Worm (Caenorhabditis elegans) whole organism, mixed stage, embryonic: ENCODE data around the gene rbm-39.
A peak's percentile ranks its signal among the peaks of the same experiment; 100 is the strongest.

Experiments
- M03D4.4 ChIP-seq: sonication (generic microtip); optimal IDR thresholded peaks from 2 replicates; lab custom pipeline; 2017; ENCODE audit warnings: mild to moderate bottlenecking, missing genetic modification characterization, missing compliant biosample characterization
- bed-3 ChIP-seq: fragments of 200-800 bp; sonication (Bioruptor generic); optimal IDR thresholded peaks from 3 replicates; lab custom pipeline; 2018; ENCODE audit warnings: mild to moderate bottlenecking, missing genetic modification characterization, moderate library complexity, missing compliant biosample characterization
- blmp-1 ChIP-seq: fragments of 150-350 bp; optimal IDR thresholded peaks from 2 replicates; lab custom pipeline; 2014; ENCODE audit warnings: missing biosample characterization, missing genetic modification characterization
- ceh-39 ChIP-seq: fragments of 150-350 bp; optimal IDR thresholded peaks from 2 replicates; lab custom pipeline; 2014; ENCODE audit warnings: missing biosample characterization, missing genetic modification characterization
- ceh-43 ChIP-seq: fragments of 200-800 bp; sonication (Bioruptor generic); optimal IDR thresholded peaks from 2 replicates; lab custom pipeline; 2018; ENCODE audit warnings: mild to moderate bottlenecking, missing genetic modification characterization, moderate library complexity, missing compliant biosample characterization
- ceh-83 ChIP-seq: fragments of 200-800 bp; sonication (Bioruptor generic); optimal IDR thresholded peaks from 2 replicates; lab custom pipeline; 2018; ENCODE audit warnings: mild to moderate bottlenecking, missing genetic modification characterization, missing compliant biosample characterization
- ces-1 ChIP-seq: fragments of 150-350 bp; optimal IDR thresholded peaks from 2 replicates; lab custom pipeline; 2014; ENCODE audit warnings: missing biosample characterization, missing genetic modification reagents, missing genetic modification characterization
- cnd-1 ChIP-seq: fragments of 200-800 bp; sonication (Bioruptor generic); optimal IDR thresholded peaks from 2 replicates; lab custom pipeline; 2018; ENCODE audit warnings: mild to moderate bottlenecking, missing genetic modification characterization, missing compliant biosample characterization
- drap-1 ChIP-seq: fragments of 200-800 bp; sonication (Bioruptor generic); optimal IDR thresholded peaks from 3 replicates; lab custom pipeline; 2018; ENCODE audit warnings: mild to moderate bottlenecking, missing genetic modification characterization, missing compliant biosample characterization
- elt-1 ChIP-seq: sonication (generic microtip); optimal IDR thresholded peaks from 2 replicates; lab custom pipeline; 2017; ENCODE audit warnings: missing genetic modification characterization, mild to moderate bottlenecking, missing compliant biosample characterization, antibody characterized with exemption, moderate library complexity, borderline replicate concordance; ENCODE audit not compliant: insufficient read depth
- elt-3 ChIP-seq: fragments of 150-350 bp; optimal IDR thresholded peaks from 2 replicates; lab custom pipeline; 2014; ENCODE audit warnings: missing biosample characterization, missing genetic modification characterization
- flh-1 ChIP-seq: fragments of 200-800 bp; sonication (Bioruptor generic); optimal IDR thresholded peaks from 2 replicates; lab custom pipeline; 2018; ENCODE audit warnings: mild to moderate bottlenecking, missing genetic modification characterization, moderate library complexity, missing compliant biosample characterization
- ham-2 ChIP-seq: fragments of 200-800 bp; sonication (Bioruptor generic); optimal IDR thresholded peaks from 2 replicates; lab custom pipeline; 2018; ENCODE audit warnings: mild to moderate bottlenecking, missing genetic modification characterization, missing compliant biosample characterization
- hlh-1 ChIP-seq: fragments of 150-350 bp; optimal IDR thresholded peaks from 2 replicates; lab custom pipeline; 2014; ENCODE audit warnings: missing biosample characterization, missing genetic modification reagents, missing genetic modification characterization
- lin-13 ChIP-seq: fragments of 150-350 bp; optimal IDR thresholded peaks from 2 replicates; lab custom pipeline; 2014; ENCODE audit warnings: missing biosample characterization, missing genetic modification characterization
- lin-32 ChIP-seq: fragments of 200-800 bp; sonication (Bioruptor generic); optimal IDR thresholded peaks from 2 replicates; lab custom pipeline; 2018; ENCODE audit warnings: mild to moderate bottlenecking, missing genetic modification characterization, missing compliant biosample characterization
- lsy-2 ChIP-seq: fragments of 150-350 bp; optimal IDR thresholded peaks from 2 replicates; lab custom pipeline; 2014; ENCODE audit warnings: missing biosample characterization, missing genetic modification characterization
- mep-1 ChIP-seq: fragments of 150-350 bp; optimal IDR thresholded peaks from 2 replicates; lab custom pipeline; 2017; ENCODE audit warnings: missing biosample characterization, missing genetic modification reagents, missing genetic modification characterization, inconsistent platforms
- mls-2 ChIP-seq: sonication (generic microtip); optimal IDR thresholded peaks from 2 replicates; lab custom pipeline; 2016; ENCODE audit warnings: mild to moderate bottlenecking, missing genetic modification characterization, moderate library complexity, missing compliant biosample characterization
- nhr-12 ChIP-seq: fragments of 150-350 bp; optimal IDR thresholded peaks from 2 replicates; lab custom pipeline; 2014; ENCODE audit warnings: missing biosample characterization, missing genetic modification characterization
- nhr-2 ChIP-seq: fragments of 150-350 bp; optimal IDR thresholded peaks from 2 replicates; lab custom pipeline; 2014; ENCODE audit warnings: missing biosample characterization, missing genetic modification characterization
- nhr-28 ChIP-seq: fragments of 150-350 bp; optimal IDR thresholded peaks from 2 replicates; lab custom pipeline; 2014; ENCODE audit warnings: missing biosample characterization, missing genetic modification characterization
- nhr-76 ChIP-seq: sonication (generic microtip); optimal IDR thresholded peaks from 2 replicates; lab custom pipeline; 2017; ENCODE audit warnings: missing biosample characterization, missing genetic modification characterization
- pha-4 ChIP-seq: fragments of 150-350 bp; optimal IDR thresholded peaks from 2 replicates; lab custom pipeline; 2018; ENCODE audit warnings: missing biosample characterization, missing genetic modification reagents, missing genetic modification characterization
- sem-2 ChIP-seq: fragments of 200-800 bp; sonication (Bioruptor generic); optimal IDR thresholded peaks from 2 replicates; lab custom pipeline; 2018; ENCODE audit warnings: mild to moderate bottlenecking, missing genetic modification characterization, missing compliant biosample characterization
- snpc-4 ChIP-seq: fragments of 150-350 bp; optimal IDR thresholded peaks from 2 replicates; lab custom pipeline; 2014; ENCODE audit warnings: missing biosample characterization, missing genetic modification characterization
- sptf-1 ChIP-seq: sonication (generic microtip); optimal IDR thresholded peaks from 2 replicates; lab custom pipeline; 2017; ENCODE audit warnings: mild to moderate bottlenecking, missing genetic modification characterization, moderate library complexity, missing compliant biosample characterization
- tbx-8 ChIP-seq: fragments of 200-800 bp; sonication (Bioruptor generic); optimal IDR thresholded peaks from 2 replicates; lab custom pipeline; 2018; ENCODE audit warnings: mild to moderate bottlenecking, missing genetic modification characterization, moderate library complexity, missing compliant biosample characterization
- unc-120 ChIP-seq: sonication (generic microtip); optimal IDR thresholded peaks from 2 replicates; lab custom pipeline; 2017; ENCODE audit warnings: missing genetic modification characterization, missing compliant biosample characterization; ENCODE audit not compliant: poor library complexity, severe bottlenecking
- unc-62 ChIP-seq: fragments of 150-350 bp; optimal IDR thresholded peaks from 2 replicates; lab custom pipeline; 2014; ENCODE audit warnings: missing biosample characterization, missing genetic modification reagents, missing genetic modification characterization
- zip-8 ChIP-seq: fragments of 150-350 bp; optimal IDR thresholded peaks from 2 replicates; lab custom pipeline; 2014; ENCODE audit warnings: missing biosample characterization, missing genetic modification characterization
- ztf-11 ChIP-seq: fragments of 150-350 bp; optimal IDR thresholded peaks from 2 replicates; lab custom pipeline; 2014; ENCODE audit warnings: missing biosample characterization, missing genetic modification characterization

Gene rbm-39

ce11 chrIV:1006662-1007061 lies 5.8 kb upstream of the rbm-39 start:
- TF ChIP-seq hlh-1 (tag; lab: Kevin White, UChicago) (no peak), lsy-2 (tag; lab: Kevin White, UChicago) (no peak), nhr-28 (tag; lab: Kevin White, UChicago) (no peak), ceh-39 (tag; lab: Kevin White, UChicago) (no peak), ceh-83 (GFP tag; lab: Kevin White, UChicago) (no peak), snpc-4 (tag; lab: Kevin White, UChicago) (no peak), ham-2 (GFP tag; lab: Kevin White, UChicago) (no peak), nhr-76 (tag; lab: Kevin White, UChicago) (no peak), sptf-1 (tag; lab: Kevin White, UChicago) (no peak), pha-4 (tag; lab: Kevin White, UChicago) (no peak), drap-1 (GFP tag; lab: Kevin White, UChicago) (no peak)

ce11 chrIV:1009546-1009945 lies 2.9 kb upstream of the rbm-39 start, which contains the start of gene Y55F3AM.9:
Gene Y55F3AM.9 (minus strand): TSS chrIV:1009734.
- no peak for TF ChIP-seq zip-8 (tag; lab: Kevin White, UChicago)
- TF ChIP-seq lin-32 (GFP tag; lab: Kevin White, UChicago) = no peak
- TF ChIP-seq unc-62 (GFP tag; lab: Kevin White, UChicago) = no peak
- peak; percentile 11 for TF ChIP-seq ztf-11 (tag; lab: Kevin White, UChicago)
- peak; percentile 19 for TF ChIP-seq lsy-2 (tag; lab: Kevin White, UChicago)
- TF ChIP-seq lin-13 (tag; lab: Kevin White, UChicago) = peak; percentile 46
- TF ChIP-seq ces-1 (GFP tag; lab: Kevin White, UChicago) = peak; percentile 33
- no peak for TF ChIP-seq sem-2 (GFP tag; lab: Kevin White, UChicago)
- peak; percentile 4 for TF ChIP-seq mep-1 (tag; lab: Kevin White, UChicago)
- TF ChIP-seq snpc-4 (tag; lab: Kevin White, UChicago) = no peak
- TF ChIP-seq mls-2 = no peak
- TF ChIP-seq elt-1 = no peak
- TF ChIP-seq nhr-2 = no peak
- TF ChIP-seq ceh-83 (GFP tag; lab: Kevin White, UChicago) = no peak
- TF ChIP-seq drap-1 (GFP tag; lab: Kevin White, UChicago) = no peak
- TF ChIP-seq sptf-1 (tag; lab: Kevin White, UChicago) = peak; percentile 30
- no peak for TF ChIP-seq blmp-1 (tag; lab: Kevin White, UChicago)
- no peak for TF ChIP-seq nhr-28 (tag; lab: Kevin White, UChicago)
- no peak for TF ChIP-seq M03D4.4 (tag; lab: Kevin White, UChicago)

- TF ChIP-seq cnd-1 (tag; lab: Kevin White, UChicago) (no peak), elt-3 (tag; lab: Kevin White, UChicago) (no peak), unc-62 (GFP tag; lab: Kevin White, UChicago) (no peak), nhr-76 (tag; lab: Kevin White, UChicago) (no peak), nhr-28 (tag; lab: Kevin White, UChicago) (no peak), nhr-12 (tag; lab: Kevin White, UChicago) (no peak), ceh-39 (tag; lab: Kevin White, UChicago) (no peak), unc-120 (no peak), pha-4 (tag; lab: Kevin White, UChicago) (no peak), ceh-43 (no peak), ces-1 (GFP tag; lab: Kevin White, UChicago) (no peak), hlh-1 (tag; lab: Kevin White, UChicago) (no peak)
Measured at ce11 chrIV:1010212-1010611, 2.2 kb upstream of the rbm-39 start, which contains the start of gene atg-3. Gene atg-3 (plus strand): TSS chrIV:1010512.

ce11 chrIV:1011776-1012175 lies 648 bp upstream of the rbm-39 start:
- no peak for TF ChIP-seq ztf-11 (tag; lab: Kevin White, UChicago)
- TF ChIP-seq snpc-4 (tag; lab: Kevin White, UChicago) = no peak
- TF ChIP-seq mep-1 (tag; lab: Kevin White, UChicago) = no peak
- no peak for TF ChIP-seq unc-62 (GFP tag; lab: Kevin White, UChicago)
- no peak for TF ChIP-seq flh-1 (GFP tag; lab: Kevin White, UChicago)
- no peak for TF ChIP-seq nhr-12 (tag; lab: Kevin White, UChicago)
- no peak for TF ChIP-seq sptf-1 (tag; lab: Kevin White, UChicago)
- TF ChIP-seq M03D4.4 (tag; lab: Kevin White, UChicago) = no peak
- TF ChIP-seq bed-3 (GFP tag; lab: Kevin White, UChicago) = no peak
- TF ChIP-seq tbx-8 (GFP tag; lab: Kevin White, UChicago) = no peak
- TF ChIP-seq lsy-2 (tag; lab: Kevin White, UChicago) = no peak
